Worm (Caenorhabditis elegans): Measurements from ENCODE around the gene ran-2.

DNA sequence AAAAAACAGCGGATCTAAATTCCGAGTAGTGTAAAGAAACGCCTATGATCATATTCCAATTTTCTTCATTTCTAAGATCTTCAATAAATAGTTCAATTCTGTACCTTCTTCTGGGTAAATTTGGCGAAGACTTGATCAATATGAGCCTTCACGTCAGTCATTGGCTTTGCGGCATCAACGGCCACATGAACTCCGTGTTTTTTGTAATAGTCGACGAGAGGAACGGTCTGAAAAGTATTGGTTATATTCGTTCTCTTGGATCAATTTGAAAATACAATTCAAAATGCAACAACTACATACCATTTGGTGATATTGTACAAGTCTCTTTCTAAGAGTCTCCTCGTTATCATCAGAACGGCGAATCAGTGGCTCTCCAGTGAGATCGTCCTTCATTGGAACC is 17.1 kb downstream of the ran-2 start:
- TF ChIP-seq nhr-76 (tag; optimal IDR thresholded peaks at IDR 0.05) = no peak
- TF ChIP-seq nhr-237 (tag; optimal IDR thresholded peaks at IDR 0.05) = no peak
- TF ChIP-seq eor-1 (tag; optimal IDR thresholded peaks at IDR 0.05) = no peak
- TF ChIP-seq zag-1 (tag; optimal IDR thresholded peaks at IDR 0.05) = no peak
- TF ChIP-seq elt-2 (tag; optimal IDR thresholded peaks at IDR 0.05) = no peak
- no peak for TF ChIP-seq nhr-28 (tag; optimal IDR thresholded peaks at IDR 0.05)
- no peak for TF ChIP-seq ceh-9 (tag; optimal IDR thresholded peaks at IDR 0.05)
- no peak for TF ChIP-seq nhr-11 (tag; optimal IDR thresholded peaks at IDR 0.05)
- no peak for TF ChIP-seq skn-1 (tag; optimal IDR thresholded peaks at IDR 0.05)
- TF ChIP-seq ztf-11 (tag; optimal IDR thresholded peaks at IDR 0.05) = no peak
